Worm (Caenorhabditis elegans) whole organism, late embryonic: ENCODE measurements around the gene Y57G11C.5.

Experiments used
- K09A11.1 ChIP-seq: sonication (generic microtip); optimal IDR thresholded peaks from 2 replicates; lab custom pipeline; 2017; ENCODE audit warnings: antibody characterized with exemption, mild to moderate bottlenecking, missing genetic modification characterization, missing compliant biosample characterization; ENCODE audit not compliant: insufficient read depth
- Y22D7AL.16 ChIP-seq: sonication (generic microtip); optimal IDR thresholded peaks from 2 replicates; lab custom pipeline; 2016; ENCODE audit warnings: missing genetic modification characterization, missing compliant biosample characterization
- ahr-1 ChIP-seq: sonication (generic microtip); optimal IDR thresholded peaks from 2 replicates; lab custom pipeline; 2016; ENCODE audit warnings: missing genetic modification characterization, missing compliant biosample characterization
- ama-1 ChIP-seq: fragments of 150-350 bp; optimal IDR thresholded peaks from 2 replicates; lab custom pipeline; 2014
- ceh-18 ChIP-seq: sonication (generic microtip); optimal IDR thresholded peaks from 2 replicates; lab custom pipeline; 2016; ENCODE audit warnings: missing genetic modification characterization, missing compliant biosample characterization
- ceh-19 ChIP-seq: fragments of 200-800 bp; sonication (Bioruptor generic); optimal IDR thresholded peaks from 2 replicates; lab custom pipeline; 2018; ENCODE audit warnings: mild to moderate bottlenecking, missing genetic modification characterization, missing compliant biosample characterization
- ceh-2 ChIP-seq: sonication (generic microtip); optimal IDR thresholded peaks from 2 replicates; lab custom pipeline; 2016; ENCODE audit warnings: missing genotype, missing genetic modification characterization, missing compliant biosample characterization
- ceh-24 ChIP-seq: sonication (generic microtip); optimal IDR thresholded peaks from 2 replicates; lab custom pipeline; 2016; ENCODE audit warnings: mild to moderate bottlenecking, missing genetic modification characterization, missing compliant biosample characterization
- ceh-30 ChIP-seq: fragments of 150-350 bp; optimal IDR thresholded peaks from 2 replicates; lab custom pipeline; 2014; ENCODE audit warnings: missing biosample characterization, missing genetic modification characterization
- ceh-31 ChIP-seq: sonication (generic microtip); optimal IDR thresholded peaks from 2 replicates; lab custom pipeline; 2016; ENCODE audit warnings: missing genetic modification characterization, missing compliant biosample characterization
- ceh-34 ChIP-seq: sonication (generic microtip); optimal IDR thresholded peaks from 2 replicates; lab custom pipeline; 2016; ENCODE audit warnings: mild to moderate bottlenecking, missing genetic modification characterization, missing compliant biosample characterization
- ceh-48 ChIP-seq: sonication (generic microtip); optimal IDR thresholded peaks from 2 replicates; lab custom pipeline; 2016; ENCODE audit warnings: missing genetic modification characterization, inconsistent platforms, missing compliant biosample characterization
- ceh-6 ChIP-seq: fragments of 200-800 bp; sonication (Bioruptor generic); optimal IDR thresholded peaks from 2 replicates; lab custom pipeline; 2018; ENCODE audit warnings: mild to moderate bottlenecking, missing genetic modification characterization, missing compliant biosample characterization
- ceh-9 ChIP-seq: sonication (generic microtip); optimal IDR thresholded peaks from 2 replicates; lab custom pipeline; 2016; ENCODE audit warnings: mild to moderate bottlenecking, missing genetic modification characterization, inconsistent platforms, missing compliant biosample characterization
- che-1 ChIP-seq: sonication (generic microtip); optimal IDR thresholded peaks from 2 replicates; lab custom pipeline; 2016; ENCODE audit warnings: mild to moderate bottlenecking, missing genetic modification characterization, missing compliant biosample characterization
- dmd-4 ChIP-seq: sonication (generic microtip); optimal IDR thresholded peaks from 2 replicates; lab custom pipeline; 2016; ENCODE audit warnings: borderline replicate concordance, missing genetic modification characterization, missing compliant biosample characterization
- dve-1 ChIP-seq: sonication (generic microtip); optimal IDR thresholded peaks from 2 replicates; lab custom pipeline; 2017; ENCODE audit warnings: antibody characterized with exemption, mild to moderate bottlenecking, missing genetic modification characterization, missing compliant biosample characterization
- elt-2 ChIP-seq: sonication (generic microtip); optimal IDR thresholded peaks from 2 replicates; lab custom pipeline; 2016; ENCODE audit warnings: missing genetic modification reagents, missing genetic modification characterization, missing compliant biosample characterization
- fax-1 ChIP-seq: sonication (generic microtip); optimal IDR thresholded peaks from 2 replicates; lab custom pipeline; 2016; ENCODE audit warnings: missing genotype, missing genetic modification characterization, missing compliant biosample characterization
- hlh-30 ChIP-seq: sonication (generic microtip); optimal IDR thresholded peaks from 2 replicates; lab custom pipeline; 2017; ENCODE audit warnings: antibody characterized with exemption, missing genetic modification characterization, missing compliant biosample characterization; ENCODE audit not compliant: insufficient read depth
- hlh-8 ChIP-seq: sonication (generic microtip); optimal IDR thresholded peaks from 2 replicates; lab custom pipeline; 2016; ENCODE audit warnings: missing genotype, missing genetic modification characterization, missing compliant biosample characterization
- madf-2 ChIP-seq: sonication (generic microtip); optimal IDR thresholded peaks from 2 replicates; lab custom pipeline; 2017; ENCODE audit warnings: missing genetic modification characterization, missing compliant biosample characterization
- nfya-1 ChIP-seq: sonication (generic microtip); optimal IDR thresholded peaks from 2 replicates; lab custom pipeline; 2017; ENCODE audit warnings: missing genetic modification characterization, mild to moderate bottlenecking, missing compliant biosample characterization, antibody characterized with exemption, moderate library complexity
- nhr-232 ChIP-seq: sonication (generic microtip); optimal IDR thresholded peaks from 2 replicates; lab custom pipeline; 2016; ENCODE audit warnings: missing genetic modification characterization, missing compliant biosample characterization
- odd-2 ChIP-seq: sonication (generic microtip); optimal IDR thresholded peaks from 2 replicates; lab custom pipeline; 2017; ENCODE audit warnings: antibody characterized with exemption, mild to moderate bottlenecking, missing genetic modification characterization, missing compliant biosample characterization
- pax-1 ChIP-seq: fragments of 150-350 bp; optimal IDR thresholded peaks from 2 replicates; lab custom pipeline; 2014; ENCODE audit warnings: missing biosample characterization, missing genetic modification characterization
- pros-1 ChIP-seq: fragments of 150-350 bp; optimal IDR thresholded peaks from 2 replicates; lab custom pipeline; 2014; ENCODE audit warnings: missing biosample characterization, missing genetic modification reagents, missing genetic modification characterization
- rnt-1 ChIP-seq: sonication (generic microtip); optimal IDR thresholded peaks from 2 replicates; lab custom pipeline; 2016; ENCODE audit warnings: missing genetic modification characterization, missing compliant biosample characterization
- sox-4 ChIP-seq: sonication (generic microtip); optimal IDR thresholded peaks from 2 replicates; lab custom pipeline; 2017; ENCODE audit warnings: mild to moderate bottlenecking, missing genetic modification characterization, inconsistent platforms, missing compliant biosample characterization
- tbx-2 ChIP-seq: sonication (generic microtip); optimal IDR thresholded peaks from 2 replicates; lab custom pipeline; 2016; ENCODE audit warnings: missing genetic modification characterization, missing compliant biosample characterization
- ttx-3 ChIP-seq: sonication (generic microtip); optimal IDR thresholded peaks from 2 replicates; lab custom pipeline; 2016; ENCODE audit warnings: missing genetic modification reagents, missing genetic modification characterization, missing compliant biosample characterization
- unc-42 ChIP-seq: sonication (generic microtip); optimal IDR thresholded peaks from 2 replicates; lab custom pipeline; 2016; ENCODE audit warnings: missing genotype, missing genetic modification characterization, missing compliant biosample characterization
- unc-55 ChIP-seq: sonication (generic microtip); optimal IDR thresholded peaks from 2 replicates; lab custom pipeline; 2017; ENCODE audit warnings: missing biosample characterization, missing genetic modification reagents, missing genetic modification characterization
- unc-86 ChIP-seq: sonication (generic microtip); optimal IDR thresholded peaks from 2 replicates; lab custom pipeline; 2016; ENCODE audit warnings: missing genetic modification characterization, missing compliant biosample characterization
- zip-5 ChIP-seq: sonication (generic microtip); optimal IDR thresholded peaks from 2 replicates; lab custom pipeline; 2016; ENCODE audit warnings: missing genetic modification characterization, missing compliant biosample characterization
- ztf-16 ChIP-seq: sonication (generic microtip); optimal IDR thresholded peaks from 2 replicates; lab custom pipeline; 2017; ENCODE audit warnings: missing genetic modification characterization, missing compliant biosample characterization

The Y57G11C.5 gene

ce11 chrIV:14769218-14769835 lies 4.1 kb upstream of the Y57G11C.5 start, which contains the start of gene Y57G11C.43:
TSS of gene Y57G11C.43 (plus strand) at chrIV:14769441.
- TF ChIP-seq sox-4 (no peak), zip-5 (tag; lab: Kevin White, UChicago) (no peak), ceh-2 (tag; lab: Kevin White, UChicago) (no peak), che-1 (tag; lab: Kevin White, UChicago) (no peak), nhr-232 (tag; lab: Kevin White, UChicago) (no peak), ceh-24 (tag; lab: Kevin White, UChicago) (no peak), ceh-48 (tag; lab: Kevin White, UChicago) (no peak), elt-2 (tag; lab: Kevin White, UChicago) (no peak), odd-2 (no peak), rnt-1 (tag; lab: Kevin White, UChicago) (no peak), ama-1 (lab: Kevin White, UChicago) (no peak), dve-1 (tag; lab: Kevin White, UChicago) (no peak), ahr-1 (tag; lab: Kevin White, UChicago) (no peak)

- peak; percentile 49 for TF ChIP-seq unc-42
- TF ChIP-seq pros-1 (tag; lab: Kevin White, UChicago) = peak; percentile 19
- TF ChIP-seq ceh-31 (tag; lab: Kevin White, UChicago) = peak; percentile 57
- no peak for TF ChIP-seq dmd-4 (tag; lab: Kevin White, UChicago)
- peak; percentile 81 for TF ChIP-seq unc-55 (GFP tag; lab: Kevin White, UChicago)
- no peak for TF ChIP-seq K09A11.1 (tag; lab: Kevin White, UChicago)
- TF ChIP-seq Y22D7AL.16 (tag; lab: Kevin White, UChicago) = no peak
- peak; percentile 24 for TF ChIP-seq ztf-16
- peak; percentile 80 for TF ChIP-seq pax-1 (tag; lab: Kevin White, UChicago)
- TF ChIP-seq ceh-18 = peak; percentile 54
- TF ChIP-seq dve-1 (tag; lab: Kevin White, UChicago) = peak; percentile 79
- TF ChIP-seq ceh-30 (tag; lab: Kevin White, UChicago) = peak; percentile 84
- TF ChIP-seq ttx-3 (tag; lab: Kevin White, UChicago) = no peak
- peak; percentile 51 for TF ChIP-seq elt-2 (tag; lab: Kevin White, UChicago)
- no peak for TF ChIP-seq ahr-1 (tag; lab: Kevin White, UChicago)
- peak; percentile 44 for TF ChIP-seq hlh-30 (tag; lab: Kevin White, UChicago)
- peak; percentile 6 for TF ChIP-seq unc-86 (tag; lab: Kevin White, UChicago)
- TF ChIP-seq ceh-34 (tag; lab: Kevin White, UChicago) = peak; percentile 30
- peak; percentile 15 for TF ChIP-seq madf-2 (tag; lab: Kevin White, UChicago)
- peak; percentile 72 for TF ChIP-seq ceh-48 (tag; lab: Kevin White, UChicago)
- TF ChIP-seq nhr-232 (tag; lab: Kevin White, UChicago) = no peak
- TF ChIP-seq nfya-1 = peak; percentile 80
- TF ChIP-seq tbx-2 (tag; lab: Kevin White, UChicago) = peak; percentile 55
Measured at ce11 chrIV:14767693-14768251, 2.5 kb upstream of the Y57G11C.5 start, which contains the start of the genes mrps-7 and Y57G11C.3. TSS of gene mrps-7 (minus strand) at chrIV:14767730. TSS of gene Y57G11C.3 (plus strand) at chrIV:14768201.

ce11 chrIV:14766382-14766781 lies 1.1 kb upstream of the Y57G11C.5 start, which contains the start of gene vti-1:
TSS of gene vti-1 (minus strand) at chrIV:14766665.
- TF ChIP-seq tbx-2 (tag; lab: Kevin White, UChicago) (no peak), hlh-8 (tag; lab: Kevin White, UChicago) (no peak), nhr-232 (tag; lab: Kevin White, UChicago) (no peak), ceh-9 (no peak), fax-1 (tag; lab: Kevin White, UChicago) (no peak), ceh-19 (GFP tag; lab: Kevin White, UChicago) (no peak), ceh-18 (no peak), ceh-6 (no peak), unc-86 (tag; lab: Kevin White, UChicago) (no peak), che-1 (tag; lab: Kevin White, UChicago) (no peak)
